Worm (Caenorhabditis elegans) whole organism, L1 larva: ENCODE data around the gene nhr-171.

Experiments used
- fkh-10 ChIP-seq: sonication (generic microtip); optimal IDR thresholded peaks from 2 replicates; lab custom pipeline; 2017; ENCODE audit warnings: missing biosample characterization, missing genetic modification reagents, missing genetic modification characterization
- mep-1 ChIP-seq: fragments of 150-350 bp; optimal IDR thresholded peaks from 2 replicates; lab custom pipeline; 2014; ENCODE audit warnings: missing biosample characterization, missing genetic modification characterization
- nhr-12 ChIP-seq: sonication (generic microtip); optimal IDR thresholded peaks from 2 replicates; lab custom pipeline; 2017; ENCODE audit warnings: missing biosample characterization, missing genetic modification characterization

- TF ChIP-seq nhr-12 (tag; lab: Kevin White, UChicago) (no peak), mep-1 (tag; lab: Kevin White, UChicago) (peak; percentile 87), fkh-10 (GFP tag; lab: Kevin White, UChicago) (no peak)
Measured at ce11 chrV:7465509-7465908, 46.1 kb upstream of the nhr-171 start, which contains the start of gene F25E5.1.
